Worm (Caenorhabditis elegans): ENCODE data around the gene arl-6.
"Not testable (repeated sequence)": the region's sequence is repeated elsewhere in the genome, so short reads cannot be mapped to it uniquely, and the experiment has no call there.

Gene arl-6

DNA sequence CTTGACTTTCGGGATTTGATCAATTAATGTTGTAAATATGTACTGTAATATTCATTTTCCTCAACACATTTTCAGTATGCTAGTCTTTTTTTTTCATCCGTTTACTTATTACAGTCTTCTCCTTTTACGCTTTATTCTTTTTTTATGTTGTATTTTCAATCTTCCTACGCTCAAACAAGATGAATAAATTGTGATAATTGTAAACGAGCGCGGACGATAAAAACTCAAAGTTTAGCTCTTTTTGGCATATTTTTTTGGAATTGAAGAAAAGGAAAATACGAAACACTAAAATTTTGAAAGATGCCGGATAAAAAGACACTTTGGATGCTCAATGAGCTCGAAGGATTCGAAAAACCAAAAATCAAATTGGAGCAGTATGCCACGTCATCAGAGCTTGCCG lies 11.9 kb downstream of the arl-6 start, which contains the start of gene metl-5:
TSS of gene metl-5 (plus strand) at position 301 of the 400 bp plus-strand sequence.
- TF ChIP-seq ceh-36 (tag; optimal IDR thresholded peaks at IDR 0.05) (no peak), hmbx-1 (tag; optimal IDR thresholded peaks at IDR 0.05) (no peak), F13C5.2 (tag; optimal IDR thresholded peaks at IDR 0.05) (no peak), flt-1 (GFP tag; IDR thresholded peaks at IDR 0.05) (no peak), hmg-4 (GFP tag; optimal IDR thresholded peaks at IDR 0.05) (no peak), sea-1 (GFP tag; conservative IDR thresholded peaks at IDR 0.05) (no peak), aly-1 (tag; optimal IDR thresholded peaks at IDR 0.05) (no peak), ama-1 (optimal IDR thresholded peaks at IDR 0.05) (no peak), ceh-13 (GFP tag; optimal IDR thresholded peaks at IDR 0.05) (no peak), scrt-1 (GFP tag; IDR thresholded peaks at IDR 0.05) (no peak), tbx-11 (GFP tag; IDR thresholded peaks at IDR 0.05) (no peak), hnd-1 (tag; optimal IDR thresholded peaks at IDR 0.05) (no peak), tra-4 (tag; optimal IDR thresholded peaks at IDR 0.05) (no peak), B0310.2 (tag; optimal IDR thresholded peaks at IDR 0.05) (no peak), ets-7 (tag; optimal IDR thresholded peaks at IDR 0.05) (no peak)

ce11 chrIII:4796536-4796935 lies 18.1 kb downstream of the arl-6 start, which contains the start of gene tag-325:
Gene tag-325, plus strand, starts transcription at chrIII:4796836.
- TF ChIP-seq B0310.2 (tag; optimal IDR thresholded peaks at IDR 0.05) (no peak), hmg-4 (GFP tag; optimal IDR thresholded peaks at IDR 0.05) (no peak), F13C5.2 (tag; optimal IDR thresholded peaks at IDR 0.05) (no peak)

DNA sequence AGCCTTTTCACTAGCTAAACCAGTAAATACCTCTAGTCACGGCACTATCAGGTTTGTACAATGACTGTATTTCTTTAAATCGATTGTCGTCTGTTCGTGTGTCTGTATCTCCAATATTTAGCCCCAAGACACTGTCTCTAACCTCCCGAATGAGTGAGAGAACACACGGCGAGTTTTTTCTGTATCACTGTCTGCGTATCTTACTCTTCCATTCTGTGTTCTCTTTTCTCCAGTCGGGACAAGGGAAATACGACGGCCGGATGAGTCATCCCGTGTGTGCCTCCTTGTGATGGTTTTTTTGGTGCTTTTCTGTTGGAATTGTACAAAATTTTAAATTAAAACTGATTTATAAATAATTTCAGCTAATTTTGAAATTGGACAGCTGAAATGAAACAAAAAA lies 18.6 kb downstream of the arl-6 start:
- TF ChIP-seq hmg-4 (GFP tag; optimal IDR thresholded peaks at IDR 0.05) (peak; percentile 29), ets-7 (tag; optimal IDR thresholded peaks at IDR 0.05) (no peak)

ce11 chrIII:4792560-4793136 lies 22.0 kb downstream of the arl-6 start, which contains the start of gene mip-1:
Gene mip-1, plus strand, starts transcription at chrIII:4793086.
- TF ChIP-seq B0310.2 (tag; optimal IDR thresholded peaks at IDR 0.05): no peak
- no peak for TF ChIP-seq flt-1 (GFP tag; IDR thresholded peaks at IDR 0.05)
- TF ChIP-seq ets-7 (tag; optimal IDR thresholded peaks at IDR 0.05): no peak
- TF ChIP-seq scrt-1 (GFP tag; IDR thresholded peaks at IDR 0.05): no peak
- TF ChIP-seq hmg-4 (GFP tag; optimal IDR thresholded peaks at IDR 0.05): no peak
- no peak for TF ChIP-seq sea-1 (GFP tag; conservative IDR thresholded peaks at IDR 0.05)
- TF ChIP-seq hnd-1 (tag; optimal IDR thresholded peaks at IDR 0.05): no peak
- TF ChIP-seq ceh-13 (GFP tag; optimal IDR thresholded peaks at IDR 0.05): no peak
- TF ChIP-seq tbx-37 (GFP tag; conservative IDR thresholded peaks at IDR 0.05): no peak
- no peak for TF ChIP-seq ceh-36 (tag; optimal IDR thresholded peaks at IDR 0.05)
- no peak for TF ChIP-seq F13C5.2 (tag; optimal IDR thresholded peaks at IDR 0.05)
- no peak for TF ChIP-seq hmbx-1 (tag; optimal IDR thresholded peaks at IDR 0.05)
- no peak for TF ChIP-seq tbx-11 (GFP tag; IDR thresholded peaks at IDR 0.05)

- no peak for TF ChIP-seq aly-1 (tag; optimal IDR thresholded peaks at IDR 0.05)
- TF ChIP-seq flt-1 (GFP tag; IDR thresholded peaks at IDR 0.05): no peak
- TF ChIP-seq B0310.2 (tag; optimal IDR thresholded peaks at IDR 0.05): no peak
- no peak for TF ChIP-seq scrt-1 (GFP tag; IDR thresholded peaks at IDR 0.05)
- no peak for TF ChIP-seq sea-1 (GFP tag; conservative IDR thresholded peaks at IDR 0.05)
- TF ChIP-seq tra-4 (tag; optimal IDR thresholded peaks at IDR 0.05): no peak
- no peak for TF ChIP-seq F13C5.2 (tag; optimal IDR thresholded peaks at IDR 0.05)
- TF ChIP-seq hmbx-1 (tag; optimal IDR thresholded peaks at IDR 0.05): no peak
- TF ChIP-seq hnd-1 (tag; optimal IDR thresholded peaks at IDR 0.05): no peak
- no peak for TF ChIP-seq ceh-13 (GFP tag; optimal IDR thresholded peaks at IDR 0.05)
- TF ChIP-seq ets-7 (tag; optimal IDR thresholded peaks at IDR 0.05): no peak
- no peak for TF ChIP-seq ceh-36 (tag; optimal IDR thresholded peaks at IDR 0.05)
- TF ChIP-seq ama-1 (optimal IDR thresholded peaks at IDR 0.05): no peak
- no peak for TF ChIP-seq tbx-11 (GFP tag; IDR thresholded peaks at IDR 0.05)
These were observed 28.9 kb downstream of the arl-6 start, which contains the start of gene mel-28 for ce11 chrIII:4785714-4786113. Gene mel-28, plus strand, starts transcription at chrIII:4786080.

- TF ChIP-seq ets-7 (tag; optimal IDR thresholded peaks at IDR 0.05); F13C5.2 (tag; optimal IDR thresholded peaks at IDR 0.05); ceh-13 (GFP tag; optimal IDR thresholded peaks at IDR 0.05): not testable (repeated sequence)
These were observed 29.5 kb downstream of the arl-6 start, which contains the start of gene enu-3.2 for ce11 chrIII:4785131-4785530. Gene enu-3.2, minus strand, starts transcription at chrIII:4785235.

ce11 chrIII:4781937-4782576 lies 32.6 kb downstream of the arl-6 start, which contains the start of the genes gex-5 and C38D4.10:
Gene gex-5, minus strand, starts transcription at chrIII:4781987.
Gene C38D4.10, plus strand, starts transcription at chrIII:4782526.
- not testable (repeated sequence) for TF ChIP-seq F13C5.2 (tag; optimal IDR thresholded peaks at IDR 0.05); ceh-13 (GFP tag; optimal IDR thresholded peaks at IDR 0.05); tra-4 (tag; optimal IDR thresholded peaks at IDR 0.05)

DNA sequence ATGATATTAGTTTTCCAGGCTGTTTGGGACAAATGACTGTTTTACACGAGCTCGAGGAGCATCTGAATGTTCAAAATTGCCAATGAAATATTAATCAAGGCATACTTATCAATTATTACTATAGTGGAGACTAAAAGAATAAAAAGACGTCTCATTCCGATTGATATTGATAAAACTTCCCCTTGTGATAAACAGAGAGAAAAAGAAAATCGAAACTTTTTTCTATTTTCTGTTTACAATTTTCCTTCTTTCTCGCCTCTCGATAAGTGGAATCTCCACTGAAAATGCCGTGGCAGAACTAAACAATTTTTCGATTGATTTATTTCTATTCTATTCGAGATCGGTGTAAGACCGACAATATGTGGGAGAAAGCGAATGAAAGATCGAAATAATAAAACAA lies 34.8 kb downstream of the arl-6 start, which contains the start of gene B0393.9:
TSS of gene B0393.9 (minus strand) at position 303 of the 400 bp plus-strand sequence.
- no peak for TF ChIP-seq hnd-1 (tag; optimal IDR thresholded peaks at IDR 0.05)
- TF ChIP-seq flt-1 (GFP tag; IDR thresholded peaks at IDR 0.05): no peak
- no peak for TF ChIP-seq F13C5.2 (tag; optimal IDR thresholded peaks at IDR 0.05)
- TF ChIP-seq hmg-4 (GFP tag; optimal IDR thresholded peaks at IDR 0.05): no peak
- TF ChIP-seq hmbx-1 (tag; optimal IDR thresholded peaks at IDR 0.05): no peak
- TF ChIP-seq B0310.2 (tag; optimal IDR thresholded peaks at IDR 0.05): no peak
- no peak for TF ChIP-seq sea-1 (GFP tag; conservative IDR thresholded peaks at IDR 0.05)
- no peak for TF ChIP-seq ama-1 (optimal IDR thresholded peaks at IDR 0.05)
- TF ChIP-seq ceh-36 (tag; optimal IDR thresholded peaks at IDR 0.05): no peak
- TF ChIP-seq tbx-37 (GFP tag; conservative IDR thresholded peaks at IDR 0.05): no peak
- TF ChIP-seq tbx-11 (GFP tag; IDR thresholded peaks at IDR 0.05): no peak
- TF ChIP-seq tra-4 (tag; optimal IDR thresholded peaks at IDR 0.05): no peak
- no peak for TF ChIP-seq ets-7 (tag; optimal IDR thresholded peaks at IDR 0.05)
- TF ChIP-seq scrt-1 (GFP tag; IDR thresholded peaks at IDR 0.05): no peak
- TF ChIP-seq ceh-13 (GFP tag; optimal IDR thresholded peaks at IDR 0.05): no peak
- TF ChIP-seq aly-1 (tag; optimal IDR thresholded peaks at IDR 0.05): no peak

All from whole organism, early embryonic.